Worm (Caenorhabditis elegans): ENCODE measurements around the gene Y38H8A.12.

The Y38H8A.12 gene

DNA sequence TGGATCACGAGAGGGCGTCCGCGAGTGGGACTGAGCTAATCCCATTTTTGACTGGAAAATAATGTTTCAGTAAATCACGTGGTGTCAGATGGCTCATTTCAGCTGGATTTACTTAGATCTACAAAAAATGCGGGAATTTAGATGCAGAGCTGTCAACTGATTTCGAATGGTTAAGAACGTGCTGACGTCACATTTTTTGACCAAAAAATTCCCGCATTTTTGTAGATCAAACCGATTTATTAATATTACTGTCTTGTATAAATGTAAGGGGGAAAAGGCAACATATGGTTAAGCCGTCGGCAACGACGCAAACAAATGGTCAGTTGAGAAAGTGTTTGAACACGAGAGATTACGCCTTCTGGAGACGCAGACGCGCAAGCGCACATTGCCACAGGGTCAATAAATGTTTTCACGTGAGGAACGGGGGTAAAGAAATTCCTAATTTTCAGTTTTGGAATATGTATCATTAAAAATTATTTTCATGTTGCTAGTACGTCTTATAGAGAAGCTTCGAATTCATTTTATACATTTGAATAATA is 47.9 kb downstream of the Y38H8A.12 start, which contains the start of gene gcl-1:
gcl-1 (minus strand) TSS at position 51 of the 539 bp plus-strand sequence.
- TF ChIP-seq madf-2 (tag; optimal IDR thresholded peaks at IDR 0.05) (no peak), ref-2 (tag; optimal IDR thresholded peaks at IDR 0.05) (no peak), nfya-1 (tag; optimal IDR thresholded peaks at IDR 0.05) (peak; percentile 11), hlh-8 (tag; optimal IDR thresholded peaks at IDR 0.05) (peak; percentile 13), hlh-13 (GFP tag; optimal IDR thresholded peaks at IDR 0.05) (no peak), dmd-4 (tag; optimal IDR thresholded peaks at IDR 0.05; ENCODE audit: borderline replicate concordance) (no peak), hlh-30 (tag; optimal IDR thresholded peaks at IDR 0.05; ENCODE audit: insufficient read depth) (peak; percentile 55), ceh-30 (tag; optimal IDR thresholded peaks at IDR 0.05) (no peak)

All from whole organism, late embryonic.